Worm (Caenorhabditis elegans) whole organism, L2 larva: ENCODE measurements around the gene tdo-2.

ENCODE experiments used
- C34F6.9 ChIP-seq: fragments of 150-350 bp; optimal IDR thresholded peaks from 2 replicates; lab custom pipeline; 2014; ENCODE audit warnings: missing biosample characterization, missing genetic modification characterization
- F13H6.1 ChIP-seq: sonication (generic microtip); optimal IDR thresholded peaks from 2 replicates; lab custom pipeline; 2016; ENCODE audit warnings: missing genetic modification characterization, missing compliant biosample characterization
- Y55F3AM.14 ChIP-seq: fragments of 200-800 bp; sonication (Bioruptor generic); optimal IDR thresholded peaks from 2 replicates; lab custom pipeline; 2018; ENCODE audit warnings: mild to moderate bottlenecking, missing genetic modification characterization, missing compliant biosample characterization
- ZK546.5 ChIP-seq: sonication (generic microtip); optimal IDR thresholded peaks from 2 replicates; lab custom pipeline; 2017; ENCODE audit warnings: missing biosample characterization, missing genetic modification characterization
- alr-1 ChIP-seq: fragments of 150-350 bp; optimal IDR thresholded peaks from 2 replicates; lab custom pipeline; 2014; ENCODE audit warnings: missing biosample characterization, missing genetic modification characterization
- aly-2 ChIP-seq: fragments of 150-350 bp; optimal IDR thresholded peaks from 2 replicates; lab custom pipeline; 2014; ENCODE audit warnings: missing biosample characterization, missing genetic modification characterization
- ama-1 ChIP-seq: fragments of 150-350 bp; optimal IDR thresholded peaks from 2 replicates; lab custom pipeline; 2018; ENCODE audit warnings: inconsistent platforms
- blmp-1 ChIP-seq: sonication (generic microtip); optimal IDR thresholded peaks from 2 replicates; lab custom pipeline; 2017; ENCODE audit warnings: missing genetic modification characterization, mild to moderate bottlenecking, missing compliant biosample characterization, antibody characterized with exemption, moderate library complexity; ENCODE audit not compliant: insufficient read depth
- ceh-16 ChIP-seq: fragments of 150-350 bp; optimal IDR thresholded peaks from 2 replicates; lab custom pipeline; 2014; ENCODE audit warnings: missing biosample characterization, missing genetic modification characterization
- crh-2 ChIP-seq: sonication (generic microtip); optimal IDR thresholded peaks from 2 replicates; lab custom pipeline; 2017; ENCODE audit warnings: missing biosample characterization, missing genetic modification characterization
- egl-27 ChIP-seq: sonication (generic microtip); optimal IDR thresholded peaks from 3 replicates; lab custom pipeline; 2017; ENCODE audit warnings: missing biosample characterization, missing genetic modification reagents, missing genetic modification characterization
- elt-1 ChIP-seq: fragments of 150-350 bp; optimal IDR thresholded peaks from 2 replicates; lab custom pipeline; 2014; ENCODE audit warnings: missing biosample characterization, missing genetic modification characterization
- elt-3 ChIP-seq: sonication (generic microtip); optimal IDR thresholded peaks from 2 replicates; lab custom pipeline; 2017; ENCODE audit warnings: missing biosample characterization, missing genetic modification characterization
- fos-1 ChIP-seq: fragments of 150-350 bp; optimal IDR thresholded peaks from 2 replicates; lab custom pipeline; 2014; ENCODE audit warnings: missing biosample characterization, missing genetic modification characterization
- gmeb-1 ChIP-seq: fragments of 150-350 bp; optimal IDR thresholded peaks from 2 replicates; lab custom pipeline; 2014; ENCODE audit warnings: missing biosample characterization, missing genetic modification characterization
- lin-39 ChIP-seq: fragments of 150-350 bp; optimal IDR thresholded peaks from 2 replicates; lab custom pipeline; 2014; ENCODE audit warnings: missing biosample characterization, missing genetic modification reagents, missing genetic modification characterization
- lsy-2 ChIP-seq, 2 experiments: fragments of 150-350 bp in 1 of 2; sonication (generic microtip) in 1 of 2; optimal IDR thresholded peaks; 2 replicates each; lab custom pipeline; 2014 to 2017; ENCODE audit warnings: missing biosample characterization in 2 of 2, missing genetic modification characterization in 2 of 2
- mbf-1 ChIP-seq: sonication (generic microtip); optimal IDR thresholded peaks from 2 replicates; lab custom pipeline; 2017; ENCODE audit warnings: missing biosample characterization, missing genetic modification characterization
- nhr-10 ChIP-seq: sonication (generic microtip); optimal IDR thresholded peaks from 2 replicates; lab custom pipeline; 2017; ENCODE audit warnings: missing biosample characterization, missing genetic modification characterization
- nhr-11 ChIP-seq: fragments of 150-350 bp; optimal IDR thresholded peaks from 2 replicates; lab custom pipeline; 2014; ENCODE audit warnings: missing biosample characterization, missing genetic modification characterization
- nhr-12 ChIP-seq: fragments of 150-350 bp; optimal IDR thresholded peaks from 2 replicates; lab custom pipeline; 2014; ENCODE audit warnings: missing biosample characterization, missing genetic modification characterization
- nhr-129 ChIP-seq: fragments of 150-350 bp; optimal IDR thresholded peaks from 2 replicates; lab custom pipeline; 2014; ENCODE audit warnings: missing biosample characterization, missing genetic modification characterization
- nhr-21 ChIP-seq: fragments of 150-350 bp; optimal IDR thresholded peaks from 2 replicates; lab custom pipeline; 2014; ENCODE audit warnings: missing biosample characterization, missing genetic modification characterization
- nhr-23 ChIP-seq: fragments of 150-350 bp; optimal IDR thresholded peaks from 2 replicates; lab custom pipeline; 2014; ENCODE audit warnings: missing biosample characterization, missing genetic modification reagents, missing genetic modification characterization
- nhr-237 ChIP-seq: fragments of 150-350 bp; optimal IDR thresholded peaks from 2 replicates; lab custom pipeline; 2014; ENCODE audit warnings: missing biosample characterization, missing genetic modification characterization
- nhr-25 ChIP-seq: fragments of 150-350 bp; sonication (generic microtip); optimal IDR thresholded peaks from 3 replicates; lab custom pipeline; 2014; ENCODE audit warnings: missing biosample characterization, missing genetic modification characterization
- nhr-6 ChIP-seq: fragments of 150-350 bp; optimal IDR thresholded peaks from 2 replicates; lab custom pipeline; 2014; ENCODE audit warnings: missing biosample characterization, missing genetic modification characterization
- nhr-77 ChIP-seq: fragments of 150-350 bp; optimal IDR thresholded peaks from 2 replicates; lab custom pipeline; 2014; ENCODE audit warnings: missing biosample characterization, missing genetic modification characterization
- peb-1 ChIP-seq: fragments of 150-350 bp; optimal IDR thresholded peaks from 2 replicates; lab custom pipeline; 2014; ENCODE audit warnings: missing biosample characterization, missing genetic modification characterization
- sem-4 ChIP-seq: fragments of 150-350 bp; optimal IDR thresholded peaks from 2 replicates; lab custom pipeline; 2014; ENCODE audit warnings: missing biosample characterization, missing genetic modification reagents, missing genetic modification characterization
- sma-3 ChIP-seq: sonication (generic microtip); optimal IDR thresholded peaks from 2 replicates; lab custom pipeline; 2016; ENCODE audit warnings: missing genetic modification reagents, missing genetic modification characterization, missing compliant biosample characterization
- sma-9 ChIP-seq, 2 experiments: fragments of 150-350 bp in 1 of 2; sonication (generic microtip) in 1 of 2; optimal IDR thresholded peaks; 2 replicates each; lab custom pipeline; 2014 to 2016; ENCODE audit warnings: missing genetic modification characterization in 2 of 2, mild to moderate bottlenecking in 1 of 2, missing biosample characterization in 1 of 2, missing compliant biosample characterization in 1 of 2, missing genetic modification reagents in 1 of 2, moderate library complexity in 1 of 2
- unc-39 ChIP-seq: fragments of 150-350 bp; optimal IDR thresholded peaks from 2 replicates; lab custom pipeline; 2014; ENCODE audit warnings: missing biosample characterization, missing genetic modification characterization
- unc-55 ChIP-seq: fragments of 150-350 bp; sonication (generic microtip); optimal IDR thresholded peaks from 3 replicates; lab custom pipeline; 2014; ENCODE audit warnings: missing biosample characterization, missing genetic modification reagents, missing genetic modification characterization
- unc-62 ChIP-seq: fragments of 150-350 bp; optimal IDR thresholded peaks from 2 replicates; lab custom pipeline; 2014; ENCODE audit warnings: missing biosample characterization, missing genetic modification reagents, missing genetic modification characterization
- zag-1 ChIP-seq: fragments of 150-350 bp; optimal IDR thresholded peaks from 2 replicates; lab custom pipeline; 2014; ENCODE audit warnings: missing biosample characterization, missing genetic modification characterization
- ztf-1 ChIP-seq: fragments of 200-800 bp; sonication (Bioruptor generic); conservative IDR thresholded peaks from 2 replicates; pipeline ENCODE4 v1.3.6; 2022; ENCODE audit warnings: missing genetic modification characterization, missing compliant biosample characterization
- ztf-11 ChIP-seq: sonication (generic microtip); optimal IDR thresholded peaks from 2 replicates; lab custom pipeline; 2017; ENCODE audit warnings: missing biosample characterization, missing genetic modification characterization
- ztf-4 ChIP-seq: fragments of 150-350 bp; optimal IDR thresholded peaks from 2 replicates; lab custom pipeline; 2014; ENCODE audit warnings: missing biosample characterization, missing genetic modification characterization

The tdo-2 gene

ce11 chrIII:5940525-5940974 lies 20.8 kb upstream of the tdo-2 start (continued):
- peak; percentile 35 for TF ChIP-seq gmeb-1 (tag; lab: Kevin White, UChicago)
- no peak for TF ChIP-seq ztf-11 (tag; lab: Kevin White, UChicago)
- TF ChIP-seq zag-1 (tag; lab: Kevin White, UChicago): no peak

ce11 chrIII:5939453-5940296 lies 19.9 kb upstream of the tdo-2 start, which contains the start of gene ubq-1:
Gene ubq-1 (plus strand): TSS chrIII:5940254.
- TF ChIP-seq ztf-1 (GFP tag; lab: Robert Waterston, UW): no peak
- no peak for TF ChIP-seq blmp-1 (tag; lab: Kevin White, UChicago)
- TF ChIP-seq ama-1 (lab: Kevin White, UChicago): peak; percentile 73
- no peak for TF ChIP-seq Y55F3AM.14 (GFP tag; lab: Kevin White, UChicago)
- no peak for TF ChIP-seq elt-3 (tag; lab: Kevin White, UChicago)
- no peak for TF ChIP-seq nhr-11 (tag; lab: Kevin White, UChicago)
- no peak for TF ChIP-seq sem-4 (tag; lab: Kevin White, UChicago)
- no peak for TF ChIP-seq zag-1 (tag; lab: Kevin White, UChicago)
- peak in 1 of 2 experiments; percentile 40 for TF ChIP-seq lsy-2 (tag; optimal IDR thresholded peaks at IDR 0.05; lab: Kevin White, UChicago)
- no peak for TF ChIP-seq nhr-12 (tag; lab: Kevin White, UChicago)
- TF ChIP-seq nhr-6: no peak
- no peak for TF ChIP-seq elt-1 (tag; lab: Kevin White, UChicago)
- TF ChIP-seq fos-1 (tag; lab: Kevin White, UChicago): no peak
- no peak for TF ChIP-seq sma-3 (GFP tag; lab: Kevin White, UChicago)
- TF ChIP-seq ZK546.5: no peak
- no peak for TF ChIP-seq crh-2 (tag; lab: Kevin White, UChicago)
- TF ChIP-seq ztf-4 (tag; lab: Kevin White, UChicago): no peak
- no peak for TF ChIP-seq nhr-237 (tag; lab: Kevin White, UChicago)
- no peak for TF ChIP-seq egl-27 (tag; lab: Kevin White, UChicago)
- TF ChIP-seq aly-2 (tag; lab: Kevin White, UChicago): no peak
- no peak for TF ChIP-seq sma-9 (GFP tag; optimal IDR thresholded peaks at IDR 0.05; lab: Kevin White, UChicago)
- TF ChIP-seq sma-9 (tag; optimal IDR thresholded peaks at IDR 0.05; lab: Kevin White, UChicago): no peak
- TF ChIP-seq mbf-1: no peak
- TF ChIP-seq lin-39 (tag; lab: Kevin White, UChicago): no peak
- TF ChIP-seq nhr-77 (tag; lab: Kevin White, UChicago): no peak
- TF ChIP-seq unc-39 (tag; lab: Kevin White, UChicago): no peak
- peak; percentile 29 for TF ChIP-seq unc-55 (GFP tag; lab: Kevin White, UChicago)
- TF ChIP-seq F13H6.1 (tag; lab: Kevin White, UChicago): no peak
- no peak for TF ChIP-seq nhr-21 (tag; lab: Kevin White, UChicago)
- no peak for TF ChIP-seq peb-1 (tag; lab: Kevin White, UChicago)
- no peak for TF ChIP-seq nhr-10 (tag; lab: Kevin White, UChicago)
- no peak for TF ChIP-seq alr-1 (tag; lab: Kevin White, UChicago)
- TF ChIP-seq C34F6.9 (tag; lab: Kevin White, UChicago): peak; percentile 50
- no peak for TF ChIP-seq ztf-11 (tag; lab: Kevin White, UChicago)
- no peak for TF ChIP-seq nhr-23 (tag; lab: Kevin White, UChicago)
- peak; percentile 74 for TF ChIP-seq nhr-129 (tag; lab: Kevin White, UChicago)
- TF ChIP-seq nhr-25 (tag; lab: Kevin White, UChicago): no peak
- no peak for TF ChIP-seq gmeb-1 (tag; lab: Kevin White, UChicago)
- TF ChIP-seq ceh-16 (tag; lab: Kevin White, UChicago): no peak
- no peak for TF ChIP-seq unc-62 (GFP tag; lab: Kevin White, UChicago)
